Worm (Caenorhabditis elegans): ENCODE results near the gene Y42H9AR.5.

- TF ChIP-seq cog-1 (tag; optimal IDR thresholded peaks at IDR 0.05) (no peak), tab-1 (GFP tag; IDR thresholded peaks at IDR 0.05) (no peak)
Observed at ce11 chrIV:8144341-8144740, 42.0 kb downstream of the Y42H9AR.5 start.
